Worm (Caenorhabditis elegans) whole organism, early embryonic: ENCODE data around the gene ugt-60.

Experiments used
- B0310.2 ChIP-seq: sonication (generic microtip); optimal IDR thresholded peaks from 2 replicates; lab custom pipeline; 2016; ENCODE audit warnings: mild to moderate bottlenecking, missing genetic modification characterization, missing compliant biosample characterization
- F13C5.2 ChIP-seq: sonication (generic microtip); optimal IDR thresholded peaks from 2 replicates; lab custom pipeline; 2017; ENCODE audit warnings: mild to moderate bottlenecking, missing genetic modification characterization, inconsistent platforms, missing compliant biosample characterization
- aly-1 ChIP-seq: sonication (generic microtip); optimal IDR thresholded peaks from 2 replicates; lab custom pipeline; 2016; ENCODE audit warnings: missing genetic modification characterization, missing compliant biosample characterization
- ama-1 ChIP-seq: fragments of 150-350 bp; optimal IDR thresholded peaks from 2 replicates; lab custom pipeline; 2014
- ceh-13 ChIP-seq: fragments of 200-800 bp; sonication (Bioruptor generic); optimal IDR thresholded peaks from 2 replicates; lab custom pipeline; 2018; ENCODE audit warnings: mild to moderate bottlenecking, missing genetic modification characterization, missing compliant biosample characterization
- ceh-36 ChIP-seq: sonication (generic microtip); optimal IDR thresholded peaks from 2 replicates; lab custom pipeline; 2016; ENCODE audit warnings: missing genetic modification characterization, inconsistent platforms, missing compliant biosample characterization
- ets-7 ChIP-seq: sonication (generic microtip); optimal IDR thresholded peaks from 2 replicates; lab custom pipeline; 2016; ENCODE audit warnings: missing genotype, missing genetic modification characterization, missing compliant biosample characterization
- flt-1 ChIP-seq: fragments of 200-800 bp; sonication (Bioruptor generic); IDR thresholded peaks from 2 replicates; pipeline ENCODE4 v1.3.6; 2022; ENCODE audit warnings: missing genetic modification characterization, missing compliant biosample characterization
- hmbx-1 ChIP-seq: sonication (generic microtip); optimal IDR thresholded peaks from 2 replicates; lab custom pipeline; 2016; ENCODE audit warnings: mild to moderate bottlenecking, missing genetic modification characterization, missing compliant biosample characterization
- hmg-4 ChIP-seq: fragments of 200-800 bp; sonication (Bioruptor generic); optimal IDR thresholded peaks from 2 replicates; lab custom pipeline; 2018; ENCODE audit warnings: mild to moderate bottlenecking, missing genetic modification characterization, missing compliant biosample characterization
- hnd-1 ChIP-seq: sonication (generic microtip); optimal IDR thresholded peaks from 2 replicates; lab custom pipeline; 2016; ENCODE audit warnings: missing genetic modification characterization, missing compliant biosample characterization
- pes-1 ChIP-seq: fragments of 200-800 bp; sonication (Bioruptor generic); IDR thresholded peaks from 2 replicates; pipeline ENCODE4 v1.3.6; 2022; ENCODE audit warnings: missing genetic modification reagents, missing genetic modification characterization, missing compliant biosample characterization
- scrt-1 ChIP-seq: fragments of 200-800 bp; sonication (Bioruptor generic); IDR thresholded peaks from 2 replicates; pipeline ENCODE4 v1.3.6; 2022; ENCODE audit warnings: missing genetic modification characterization, missing compliant biosample characterization
- sea-1 ChIP-seq: fragments of 200-800 bp; sonication (Bioruptor generic); conservative IDR thresholded peaks from 2 replicates; pipeline ENCODE4 v1.3.6; 2022; ENCODE audit warnings: missing genetic modification characterization, missing compliant biosample characterization
- tbx-11 ChIP-seq: fragments of 200-800 bp; sonication (Bioruptor generic); IDR thresholded peaks from 2 replicates; pipeline ENCODE4 v1.3.6; 2022; ENCODE audit warnings: missing genetic modification characterization, missing compliant biosample characterization
- tbx-37 ChIP-seq: fragments of 200-800 bp; sonication (Bioruptor generic); conservative IDR thresholded peaks from 2 replicates; pipeline ENCODE4 v1.3.6; 2022; ENCODE audit warnings: missing genetic modification reagents, missing genetic modification characterization, missing compliant biosample characterization
- tra-4 ChIP-seq: sonication (generic microtip); optimal IDR thresholded peaks from 2 replicates; lab custom pipeline; 2017; ENCODE audit warnings: missing genetic modification characterization, missing compliant biosample characterization

ugt-60 gene

ce11 chrIII:9651871-9652270 lies 27.0 kb downstream of the ugt-60 start, which contains the start of gene C15H7.3:
Gene C15H7.3, minus strand, starts transcription at chrIII:9651971.
- TF ChIP-seq tbx-11 (GFP tag; lab: Robert Waterston, UW) (no peak), tbx-37 (GFP tag; lab: Robert Waterston, UW) (no peak), tra-4 (tag; lab: Kevin White, UChicago) (no peak), ama-1 (lab: Kevin White, UChicago) (no peak), scrt-1 (no peak), aly-1 (tag; lab: Kevin White, UChicago) (no peak), sea-1 (GFP tag; lab: Robert Waterston, UW) (no peak), flt-1 (GFP tag; lab: Robert Waterston, UW) (no peak), B0310.2 (tag; lab: Kevin White, UChicago) (no peak), ceh-36 (tag; lab: Kevin White, UChicago) (no peak), hmbx-1 (tag; lab: Kevin White, UChicago) (no peak), F13C5.2 (tag; lab: Kevin White, UChicago) (no peak)

ce11 chrIII:9646440-9647021 lies 32.3 kb downstream of the ugt-60 start:
- TF ChIP-seq scrt-1 (no peak), hmg-4 (no peak), tbx-11 (GFP tag; lab: Robert Waterston, UW) (no peak), hmbx-1 (tag; lab: Kevin White, UChicago) (no peak), pes-1 (GFP tag; lab: Robert Waterston, UW) (no peak), B0310.2 (tag; lab: Kevin White, UChicago) (no peak), ama-1 (lab: Kevin White, UChicago) (no peak), F13C5.2 (tag; lab: Kevin White, UChicago) (no peak), tra-4 (tag; lab: Kevin White, UChicago) (no peak), ceh-13 (GFP tag; lab: Kevin White, UChicago) (no peak)

ce11 chrIII:9645099-9645498 lies 33.8 kb downstream of the ugt-60 start:
- no peak for TF ChIP-seq ama-1 (lab: Kevin White, UChicago)
- TF ChIP-seq B0310.2 (tag; lab: Kevin White, UChicago), result no peak
- no peak for TF ChIP-seq aly-1 (tag; lab: Kevin White, UChicago)
- no peak for TF ChIP-seq hmg-4
- TF ChIP-seq scrt-1, result no peak
- TF ChIP-seq tra-4 (tag; lab: Kevin White, UChicago), result no peak
- no peak for TF ChIP-seq tbx-11 (GFP tag; lab: Robert Waterston, UW)
- no peak for TF ChIP-seq ceh-36 (tag; lab: Kevin White, UChicago)
- TF ChIP-seq sea-1 (GFP tag; lab: Robert Waterston, UW), result no peak
- TF ChIP-seq ets-7 (tag; lab: Kevin White, UChicago), result no peak
- no peak for TF ChIP-seq hmbx-1 (tag; lab: Kevin White, UChicago)
- TF ChIP-seq pes-1 (GFP tag; lab: Robert Waterston, UW), result no peak
- no peak for TF ChIP-seq ceh-13 (GFP tag; lab: Kevin White, UChicago)

ce11 chrIII:9642110-9642509 lies 36.7 kb downstream of the ugt-60 start:
- TF ChIP-seq F13C5.2 (tag; lab: Kevin White, UChicago) (no peak), flt-1 (GFP tag; lab: Robert Waterston, UW) (no peak), pes-1 (GFP tag; lab: Robert Waterston, UW) (no peak), hmg-4 (peak; percentile 6)

ce11 chrIII:9639281-9640050 lies 39.4 kb downstream of the ugt-60 start:
- TF ChIP-seq B0310.2 (tag; lab: Kevin White, UChicago) (no peak), flt-1 (GFP tag; lab: Robert Waterston, UW) (no peak), scrt-1 (no peak), ceh-13 (GFP tag; lab: Kevin White, UChicago) (no peak), aly-1 (tag; lab: Kevin White, UChicago) (no peak)

- no peak for TF ChIP-seq hnd-1
Observed at ce11 chrIII:9638159-9638754, 40.6 kb downstream of the ugt-60 start.

- TF ChIP-seq B0310.2 (tag; lab: Kevin White, UChicago) (no peak), aly-1 (tag; lab: Kevin White, UChicago) (no peak), ama-1 (lab: Kevin White, UChicago) (no peak), scrt-1 (no peak), tbx-37 (GFP tag; lab: Robert Waterston, UW) (no peak), sea-1 (GFP tag; lab: Robert Waterston, UW) (no peak), flt-1 (GFP tag; lab: Robert Waterston, UW) (no peak), hmbx-1 (tag; lab: Kevin White, UChicago) (no peak), hmg-4 (no peak), ets-7 (tag; lab: Kevin White, UChicago) (no peak), ceh-13 (GFP tag; lab: Kevin White, UChicago) (no peak), hnd-1 (no peak), F13C5.2 (tag; lab: Kevin White, UChicago) (no peak), pes-1 (GFP tag; lab: Robert Waterston, UW) (no peak), ceh-36 (tag; lab: Kevin White, UChicago) (no peak)
Observed at ce11 chrIII:9637016-9637415, 41.8 kb downstream of the ugt-60 start, which contains the start of gene gei-13. Gene gei-13, minus strand, starts transcription at chrIII:9637116.
